Fruit fly (Drosophila melanogaster) whole organism, embryonic: ENCODE results near the gene CG31125.

Source experiments
- ATbp ChIP-seq: fragments of 200-800 bp; sonication (Bioruptor generic); optimal IDR thresholded peaks from 2 replicates; lab custom pipeline; 2017; ENCODE audit warnings: missing biosample characterization, mild to moderate bottlenecking, missing genetic modification characterization, missing genetic modification reagents
- BtbVII ChIP-seq: fragments of 200-800 bp; sonication (Bioruptor generic); optimal IDR thresholded peaks from 3 replicates; lab custom pipeline; 2017; ENCODE audit warnings: missing biosample characterization, mild to moderate bottlenecking, missing genetic modification characterization
- CG10267 ChIP-seq: fragments of 200-800 bp; sonication (Bioruptor generic); optimal IDR thresholded peaks from 2 replicates; lab custom pipeline; 2018; ENCODE audit warnings: missing biosample characterization, mild to moderate bottlenecking, missing genetic modification characterization, moderate library complexity
- CG10979 ChIP-seq: fragments of 200-800 bp; sonication (Bioruptor generic); optimal IDR thresholded peaks from 2 replicates; lab custom pipeline; 2018; ENCODE audit warnings: missing biosample characterization, mild to moderate bottlenecking, missing genetic modification characterization, moderate library complexity
- CG11696 ChIP-seq: fragments of 200-800 bp; sonication (Bioruptor generic); IDR thresholded peaks from 2 replicates; pipeline ENCODE4 v1.3.6; 2022; ENCODE audit warnings: missing biosample characterization, missing genetic modification characterization
- CG14860 ChIP-seq: fragments of 200-800 bp; sonication (Bioruptor generic); IDR thresholded peaks from 3 replicates; pipeline ENCODE4 v1.3.6; 2022; ENCODE audit warnings: missing biosample characterization, missing genetic modification characterization; ENCODE audit not compliant: partially characterized antibody
- CG15269 ChIP-seq: fragments of 200-800 bp; sonication (Bioruptor generic); optimal IDR thresholded peaks from 2 replicates; lab custom pipeline; 2018; ENCODE audit warnings: missing biosample characterization, mild to moderate bottlenecking, missing genetic modification characterization, moderate library complexity
- CG17328 ChIP-seq: fragments of 200-800 bp; sonication (Bioruptor generic); IDR thresholded peaks from 2 replicates; pipeline ENCODE4 v1.3.6; 2022; ENCODE audit warnings: missing biosample characterization, missing genetic modification characterization
- CG17359 ChIP-seq: fragments of 200-800 bp; sonication (Bioruptor generic); optimal IDR thresholded peaks from 3 replicates; lab custom pipeline; 2018; ENCODE audit warnings: missing biosample characterization, mild to moderate bottlenecking, missing genetic modification characterization, moderate library complexity
- CG17802 ChIP-seq: fragments of 200-800 bp; sonication (Bioruptor generic); optimal IDR thresholded peaks from 2 replicates; lab custom pipeline; 2018; ENCODE audit warnings: missing biosample characterization, mild to moderate bottlenecking, missing genetic modification characterization, moderate library complexity
- CG17912 ChIP-seq: fragments of 200-800 bp; sonication (Bioruptor generic); optimal IDR thresholded peaks from 2 replicates; lab custom pipeline; 2018; ENCODE audit warnings: missing biosample characterization, mild to moderate bottlenecking, missing genetic modification characterization
- CG18599 ChIP-seq: fragments of 200-800 bp; sonication (Bioruptor generic); optimal IDR thresholded peaks from 3 replicates; lab custom pipeline; 2017; ENCODE audit warnings: missing biosample characterization, missing genetic modification characterization, mild to moderate bottlenecking, moderate library complexity, missing genetic modification reagents
- CG4404 ChIP-seq: fragments of 200-800 bp; sonication (Bioruptor generic); IDR thresholded peaks from 2 replicates; pipeline ENCODE4 v1.3.6; 2022; ENCODE audit warnings: missing biosample characterization, missing genetic modification characterization
- CG5953 ChIP-seq: fragments of 200-800 bp; sonication (Bioruptor generic); IDR thresholded peaks from 2 replicates; pipeline ENCODE4 v1.3.6; 2022; ENCODE audit warnings: missing biosample characterization, missing genetic modification characterization
- CG6854 ChIP-seq: fragments of 200-800 bp; sonication (Bioruptor generic); optimal IDR thresholded peaks from 3 replicates; lab custom pipeline; 2017; ENCODE audit warnings: missing biosample characterization, mild to moderate bottlenecking, missing genetic modification characterization
- CG7271 ChIP-seq: fragments of 200-800 bp; sonication (Bioruptor generic); optimal IDR thresholded peaks from 2 replicates; lab custom pipeline; 2018; ENCODE audit warnings: missing biosample characterization, mild to moderate bottlenecking, missing genetic modification characterization, moderate library complexity
- CG7928 ChIP-seq: fragments of 200-800 bp; sonication (Bioruptor generic); optimal IDR thresholded peaks from 2 replicates; lab custom pipeline; 2017; ENCODE audit warnings: missing biosample characterization, mild to moderate bottlenecking, missing genetic modification characterization
- CG8944 ChIP-seq: fragments of 200-800 bp; sonication (Bioruptor generic); optimal IDR thresholded peaks from 3 replicates; lab custom pipeline; 2016; ENCODE audit warnings: missing biosample characterization, missing genetic modification characterization
- Dip3 ChIP-seq: fragments of 200-800 bp; sonication (Bioruptor generic); optimal IDR thresholded peaks from 3 replicates; lab custom pipeline; 2016; ENCODE audit warnings: missing biosample characterization, missing genetic modification characterization
- Dp ChIP-seq: fragments of 200-800 bp; sonication (Bioruptor generic); optimal IDR thresholded peaks from 2 replicates; lab custom pipeline; 2018; ENCODE audit warnings: missing biosample characterization, mild to moderate bottlenecking, missing genetic modification characterization, moderate library complexity
- Fer2 ChIP-seq: fragments of 200-800 bp; sonication (Bioruptor generic); optimal IDR thresholded peaks from 2 replicates; lab custom pipeline; 2018; ENCODE audit warnings: missing biosample characterization, mild to moderate bottlenecking, missing genetic modification characterization, moderate library complexity
- Gsc ChIP-seq: fragments of 200-800 bp; sonication (Bioruptor generic); IDR thresholded peaks from 2 replicates; pipeline ENCODE4 v1.3.6; 2022; ENCODE audit warnings: missing biosample characterization, missing genetic modification characterization
- H2.0 ChIP-seq: fragments of 200-800 bp; sonication (Bioruptor generic); IDR thresholded peaks from 2 replicates; pipeline ENCODE4 v1.3.6; 2022; ENCODE audit warnings: missing biosample characterization, missing genetic modification characterization
- Hand ChIP-seq: fragments of 200-800 bp; sonication (Bioruptor generic); optimal IDR thresholded peaks from 2 replicates; lab custom pipeline; 2017; ENCODE audit warnings: mild to moderate bottlenecking, missing biosample characterization, missing genetic modification reagents, missing genetic modification characterization
- NK7.1 ChIP-seq: fragments of 200-800 bp; sonication (Bioruptor generic); optimal IDR thresholded peaks from 3 replicates; lab custom pipeline; 2016; ENCODE audit warnings: missing biosample characterization, missing genetic modification characterization
- Opbp ChIP-seq: fragments of 200-800 bp; sonication (Bioruptor generic); IDR thresholded peaks from 3 replicates; pipeline ENCODE4 v1.3.6; 2022; ENCODE audit warnings: missing biosample characterization, missing genetic modification characterization; ENCODE audit not compliant: partially characterized antibody
- Optix ChIP-seq: fragments of 200-800 bp; sonication (Bioruptor generic); IDR thresholded peaks from 3 replicates; pipeline ENCODE4 v1.3.6; 2022; ENCODE audit warnings: missing biosample characterization, missing genetic modification characterization
- Rfx ChIP-seq: fragments of 200-800 bp; sonication (Bioruptor generic); IDR thresholded peaks from 2 replicates; pipeline ENCODE4 v1.3.6; 2022; ENCODE audit warnings: missing biosample characterization, missing genetic modification characterization
- Ssrp ChIP-seq: fragments of 200-800 bp; sonication (Bioruptor generic); optimal IDR thresholded peaks from 2 replicates; lab custom pipeline; 2018; ENCODE audit warnings: missing biosample characterization, mild to moderate bottlenecking, missing genetic modification characterization, moderate library complexity
- Trl ChIP-seq, 3 experiments: fragments of >200 bp in 2 of 3; fragments of 200-800 bp in 1 of 3; sonication (Bioruptor generic) in 1 of 3; optimal IDR thresholded peaks; 2 replicates in 1 of 3; 3 replicates in 2 of 3; lab custom pipeline; 2016 to 2017; ENCODE audit warnings: missing biosample characterization in 1 of 3, missing genetic modification characterization in 1 of 3
- Usf ChIP-seq: fragments of 200-800 bp; sonication (Bioruptor generic); optimal IDR thresholded peaks from 2 replicates; lab custom pipeline; 2017; ENCODE audit warnings: missing genotype, missing biosample characterization, missing genetic modification characterization
- Vsx1 ChIP-seq: fragments of 200-800 bp; sonication (Bioruptor generic); optimal IDR thresholded peaks from 2 replicates; lab custom pipeline; 2017; ENCODE audit warnings: missing biosample characterization, mild to moderate bottlenecking, missing genetic modification characterization, missing genetic modification reagents
- bab2 ChIP-seq: fragments of 200-800 bp; sonication (Bioruptor generic); optimal IDR thresholded peaks from 2 replicates; lab custom pipeline; 2016; ENCODE audit warnings: missing biosample characterization, missing genetic modification characterization
- chm ChIP-seq: fragments of 200-800 bp; sonication (Bioruptor generic); IDR thresholded peaks from 2 replicates; pipeline ENCODE4 v1.3.6; 2022; ENCODE audit warnings: missing biosample characterization, missing genetic modification characterization
- disco-r ChIP-seq: fragments of 200-800 bp; sonication (Bioruptor generic); optimal IDR thresholded peaks from 2 replicates; lab custom pipeline; 2016; ENCODE audit warnings: missing biosample characterization, missing genetic modification characterization
- esg ChIP-seq: fragments of 200-800 bp; sonication (Bioruptor generic); conservative IDR thresholded peaks from 2 replicates; pipeline ENCODE4 v1.3.6; 2022; ENCODE audit warnings: missing biosample characterization, missing genetic modification characterization
- ham ChIP-seq: fragments of 200-800 bp; sonication (Bioruptor generic); IDR thresholded peaks from 2 replicates; pipeline ENCODE4 v1.3.6; 2022; ENCODE audit warnings: missing biosample characterization, missing genetic modification characterization
- her ChIP-seq: fragments of 200-800 bp; sonication (Bioruptor generic); optimal IDR thresholded peaks from 2 replicates; lab custom pipeline; 2016; ENCODE audit warnings: missing biosample characterization, missing genetic modification characterization
- inv ChIP-seq: fragments of 200-800 bp; sonication (Bioruptor generic); IDR thresholded peaks from 2 replicates; pipeline ENCODE4 v1.3.6; 2022; ENCODE audit warnings: missing biosample characterization, missing genetic modification characterization; ENCODE audit not compliant: partially characterized antibody
- otp ChIP-seq: fragments of 200-800 bp; sonication (Bioruptor generic); IDR thresholded peaks from 3 replicates; pipeline ENCODE4, ENCODE4 v1.3.6; 2022; ENCODE audit warnings: missing biosample characterization, missing genetic modification characterization
- pzg ChIP-seq: fragments of 200-800 bp; sonication (Bioruptor generic); optimal IDR thresholded peaks from 3 replicates; lab custom pipeline; 2018; ENCODE audit warnings: missing biosample characterization, mild to moderate bottlenecking, missing genetic modification characterization, moderate library complexity
- sd ChIP-seq: fragments of 200-800 bp; sonication (Bioruptor generic); optimal IDR thresholded peaks from 3 replicates; lab custom pipeline; 2018; ENCODE audit warnings: missing biosample characterization, mild to moderate bottlenecking, missing genetic modification characterization, moderate library complexity
- sens-2 ChIP-seq: fragments of 200-800 bp; sonication (Bioruptor generic); IDR thresholded peaks from 2 replicates; pipeline ENCODE4 v1.3.6; 2022; ENCODE audit warnings: missing biosample characterization, missing genetic modification characterization
- sima ChIP-seq: fragments of 200-800 bp; sonication (Bioruptor generic); optimal IDR thresholded peaks from 2 replicates; lab custom pipeline; 2016; ENCODE audit warnings: missing biosample characterization, missing genetic modification characterization
- stc ChIP-seq: fragments of 200-800 bp; sonication (Bioruptor generic); IDR thresholded peaks from 2 replicates; pipeline ENCODE4 v1.3.6; 2022; ENCODE audit warnings: missing biosample characterization, missing genetic modification characterization
- tgo ChIP-seq: fragments of 200-800 bp; sonication (Bioruptor generic); IDR thresholded peaks from 3 replicates; pipeline ENCODE4 v1.3.6; 2022; ENCODE audit warnings: missing biosample characterization, missing genetic modification characterization
- tll ChIP-seq, 2 experiments: fragments of 200-800 bp in 1 of 2; fragments of >200 bp in 1 of 2; sonication (Bioruptor generic) in 1 of 2; optimal IDR thresholded peaks; 2 replicates each; lab custom pipeline; 2017 to 2019; ENCODE audit warnings: missing biosample characterization in 2 of 2, missing genetic modification characterization in 2 of 2, mild to moderate bottlenecking in 1 of 2, moderate library complexity in 1 of 2
- trh ChIP-seq: fragments of 200-800 bp; sonication (Bioruptor generic); optimal IDR thresholded peaks from 2 replicates; lab custom pipeline; 2016; ENCODE audit warnings: missing biosample characterization, missing genetic modification characterization
- twi ChIP-seq: fragments of 200-800 bp; optimal IDR thresholded peaks from 2 replicates; lab custom pipeline; 2019; ENCODE audit warnings: missing biosample characterization, mild to moderate bottlenecking, missing genetic modification characterization, moderate library complexity
- zf30C ChIP-seq: fragments of 200-800 bp; sonication (Bioruptor generic); optimal IDR thresholded peaks from 3 replicates; lab custom pipeline; 2018; ENCODE audit warnings: missing biosample characterization, mild to moderate bottlenecking, missing genetic modification characterization

Gene CG31125

DNA sequence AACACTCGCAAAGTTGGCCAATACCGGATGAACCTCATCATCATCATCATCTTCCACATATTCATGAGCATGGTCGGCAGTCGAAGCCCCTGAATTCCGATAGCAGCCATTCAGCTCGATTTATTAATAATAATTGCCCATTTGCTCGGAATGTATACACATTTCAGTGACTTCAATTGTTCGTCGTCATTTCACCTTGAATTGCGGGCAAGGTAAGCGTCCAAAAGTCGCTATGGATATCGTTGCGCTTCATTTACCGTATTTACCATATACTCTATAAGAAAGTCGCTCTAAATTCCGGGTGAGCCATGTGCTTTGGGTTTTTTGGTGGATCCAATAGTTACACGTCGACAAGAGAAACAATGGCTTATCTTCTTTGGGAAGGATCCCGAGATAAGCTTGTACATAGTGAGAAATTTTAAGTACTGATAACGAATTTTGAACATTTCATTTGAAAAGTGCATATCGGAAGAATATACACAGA lies 28.6 kb downstream of the CG31125 start (continued):
- no peak for TF ChIP-seq CG18599 (GFP tag; lab: Kevin White, UChicago)
- TF ChIP-seq Optix = no peak
- TF ChIP-seq CG14860 = no peak
- no peak for TF ChIP-seq ham
- TF ChIP-seq stc (GFP tag; lab: Robert Waterston, UW) = peak; percentile 39; the same call in 1 of the 2 replicates
- TF ChIP-seq tgo (GFP tag; lab: Robert Waterston, UW) = 0 out of 3 replicates have a peak, but pooled peaks have one; percentile 31
- TF ChIP-seq Opbp (GFP tag; lab: Robert Waterston, UW) = no peak
- TF ChIP-seq CG4404 (GFP tag; lab: Robert Waterston, UW) = no peak
- no peak for TF ChIP-seq ATbp
- peak; percentile 0 for TF ChIP-seq NK7.1
- TF ChIP-seq trh (GFP tag; lab: Kevin White, UChicago) = no peak
- no peak for TF ChIP-seq zf30C
- TF ChIP-seq chm (GFP tag; lab: Robert Waterston, UW) = no peak
- no peak for TF ChIP-seq CG6854 (GFP tag; lab: Kevin White, UChicago)
- no peak for TF ChIP-seq Gsc (GFP tag; lab: Robert Waterston, UW)
- peak; percentile 50 for TF ChIP-seq CG17359 (tag; lab: Kevin White, UChicago)
- no peak for TF ChIP-seq sens-2
- TF ChIP-seq CG10979 (tag; lab: Kevin White, UChicago) = no peak
- TF ChIP-seq H2.0 (GFP tag; lab: Robert Waterston, UW) = no peak
- TF ChIP-seq pzg (GFP tag; lab: Kevin White, UChicago) = no peak
- TF ChIP-seq her (GFP tag; lab: Kevin White, UChicago) = peak; percentile 9
- no peak for TF ChIP-seq CG11696 (GFP tag; lab: Robert Waterston, UW)
- TF ChIP-seq disco-r (GFP tag; lab: Kevin White, UChicago) = no peak
- TF ChIP-seq Hand (GFP tag; lab: Kevin White, UChicago) = no peak
- TF ChIP-seq Vsx1 (GFP tag; lab: Kevin White, UChicago) = no peak
- TF ChIP-seq inv (GFP tag; lab: Robert Waterston, UW) = no peak
- no peak for TF ChIP-seq CG10267
- peak; percentile 68 for TF ChIP-seq CG15269 (tag; lab: Kevin White, UChicago)
- TF ChIP-seq CG5953 = no peak
- peak; percentile 23; the same call in 1 of the 2 replicates for TF ChIP-seq esg (GFP tag; lab: Robert Waterston, UW)
- no peak for TF ChIP-seq CG17912 (GFP tag; lab: Kevin White, UChicago)
- no peak for TF ChIP-seq CG17802
- TF ChIP-seq Trl (optimal IDR thresholded peaks at IDR 0.05; lab: Kevin White, UChicago) = no peak
- TF ChIP-seq Trl (GFP tag; optimal IDR thresholded peaks at IDR 0.05; lab: Kevin White, UChicago) = no peak
- no peak for TF ChIP-seq twi (tag; lab: Kevin White, UChicago)
- TF ChIP-seq Dip3 = peak; percentile 4
- peak; percentile 17; the same call in 1 of the 2 replicates for TF ChIP-seq Rfx (GFP tag; lab: Robert Waterston, UW)
- TF ChIP-seq sd (tag; lab: Kevin White, UChicago) = peak; percentile 87
- TF ChIP-seq Dp (GFP tag; lab: Kevin White, UChicago) = no peak
- TF ChIP-seq Fer2 (tag; lab: Kevin White, UChicago) = no peak
- TF ChIP-seq tll (GFP tag; optimal IDR thresholded peaks at IDR 0.05; lab: Kevin White, UChicago) = no peak
- no peak for TF ChIP-seq otp (GFP tag; lab: Robert Waterston, UW)
- no peak for TF ChIP-seq CG8944 (GFP tag; lab: Kevin White, UChicago)
- TF ChIP-seq CG7928 (GFP tag; lab: Kevin White, UChicago) = no peak
- no peak for TF ChIP-seq BtbVII (GFP tag; lab: Kevin White, UChicago)
- no peak for TF ChIP-seq Usf (GFP tag; lab: Kevin White, UChicago)
- TF ChIP-seq CG7271 (tag; lab: Kevin White, UChicago) = no peak
- TF ChIP-seq CG17328 (GFP tag; lab: Robert Waterston, UW) = no peak
- TF ChIP-seq Ssrp (tag; lab: Kevin White, UChicago) = peak; percentile 9
- peak; percentile 13 for TF ChIP-seq bab2 (GFP tag; lab: Kevin White, UChicago)
- no peak for TF ChIP-seq sima (GFP tag; lab: Kevin White, UChicago)
